Fruit fly (Drosophila melanogaster): ENCODE data around the gene ko.

Gene ko

dm6 chr3L:21047037-21047436, 83.9 kb downstream of the ko start (continued):
- peak; percentile 50 for TF ChIP-seq CG13775 (GFP tag; optimal IDR thresholded peaks at IDR 0.05)
- TF ChIP-seq gro (GFP tag; optimal IDR thresholded peaks at IDR 0.05), result no peak
- TF ChIP-seq CG8944 (GFP tag; optimal IDR thresholded peaks at IDR 0.05), result no peak
- no peak for TF ChIP-seq CG14441 (GFP tag; IDR thresholded peaks at IDR 0.05)
- no peak for TF ChIP-seq CG30431 (GFP tag; optimal IDR thresholded peaks at IDR 0.05)
- peak; percentile 14 for TF ChIP-seq CG17385 (GFP tag; optimal IDR thresholded peaks at IDR 0.05)
- TF ChIP-seq lilli (GFP tag; optimal IDR thresholded peaks at IDR 0.05), result peak; percentile 33
- TF ChIP-seq eyg (GFP tag; optimal IDR thresholded peaks at IDR 0.05), result no peak
- TF ChIP-seq CG4730 (GFP tag; IDR thresholded peaks at IDR 0.05), result no peak
- TF ChIP-seq Kr (GFP tag; optimal IDR thresholded peaks at IDR 0.05), result peak; percentile 19
- peak; percentile 59 for TF ChIP-seq Blimp-1 (GFP tag; optimal IDR thresholded peaks at IDR 0.05)
- TF ChIP-seq CG4404 (GFP tag; IDR thresholded peaks at IDR 0.05), result no peak
- peak; percentile 21; the same call in 1 of the 3 replicates for TF ChIP-seq B-H1 (GFP tag; IDR thresholded peaks at IDR 0.05)
- TF ChIP-seq CG4360 (GFP tag; IDR thresholded peaks at IDR 0.05), result peak; percentile 26; the same call in 1 of the 2 replicates
- no peak for TF ChIP-seq Hr78 (GFP tag; optimal IDR thresholded peaks at IDR 0.05)
- no peak for TF ChIP-seq zen2 (GFP tag; IDR thresholded peaks at IDR 0.05; ENCODE audit: partially characterized antibody)
- no peak for TF ChIP-seq vfl (GFP tag; optimal IDR thresholded peaks at IDR 0.05)
- TF ChIP-seq HHEX (GFP tag; optimal IDR thresholded peaks at IDR 0.05), result no peak
- no peak for TF ChIP-seq CG4854 (GFP tag; optimal IDR thresholded peaks at IDR 0.05)
- 0 out of 2 replicates have a peak, but pooled peaks have one; percentile 12 for TF ChIP-seq Atf6 (GFP tag; IDR thresholded peaks at IDR 0.05)
- no peak for TF ChIP-seq CG3838 (GFP tag; optimal IDR thresholded peaks at IDR 0.05)
- TF ChIP-seq Hand (GFP tag; optimal IDR thresholded peaks at IDR 0.05), result peak; percentile 6
- TF ChIP-seq tin (GFP tag; optimal IDR thresholded peaks at IDR 0.05), result peak; percentile 33
- TF ChIP-seq CG33557 (GFP tag; optimal IDR thresholded peaks at IDR 0.05), result peak; percentile 26
- TF ChIP-seq bsh (GFP tag; optimal IDR thresholded peaks at IDR 0.05), result peak in 1 of 2 experiments; percentile 73
- no peak for TF ChIP-seq Bgb (GFP tag; IDR thresholded peaks at IDR 0.05; ENCODE audit: partially characterized antibody)
- TF ChIP-seq gem (tag; optimal IDR thresholded peaks at IDR 0.05), result peak; percentile 78
- TF ChIP-seq PHDP (tag; optimal IDR thresholded peaks at IDR 0.05), result peak; percentile 53
- no peak for TF ChIP-seq Bdp1 (GFP tag; optimal IDR thresholded peaks at IDR 0.05)
- TF ChIP-seq nerfin-2 (GFP tag; IDR thresholded peaks at IDR 0.05; ENCODE audit: partially characterized antibody), result no peak
- TF ChIP-seq Trl (optimal IDR thresholded peaks at IDR 0.05), result peak in 1 of 2 experiments; percentile 53
- no peak for TF ChIP-seq Trl (GFP tag; optimal IDR thresholded peaks at IDR 0.05)
- TF ChIP-seq NC2α (GFP tag; optimal IDR thresholded peaks at IDR 0.05), result no peak
- no peak for TF ChIP-seq CG7372 (GFP tag; IDR thresholded peaks at IDR 0.05)
- TF ChIP-seq CG12155 (GFP tag; optimal IDR thresholded peaks at IDR 0.05), result no peak
- TF ChIP-seq Stat92E (GFP tag; optimal IDR thresholded peaks at IDR 0.05), result no peak
- TF ChIP-seq GATAe (GFP tag; conservative IDR thresholded peaks at IDR 0.05), result no peak
- no peak for TF ChIP-seq sna (GFP tag; IDR thresholded peaks at IDR 0.05; ENCODE audit: partially characterized antibody)
- no peak for TF ChIP-seq Abd-B (GFP tag; optimal IDR thresholded peaks at IDR 0.05)
- peak; percentile 30; the same call in 1 of the 2 replicates for TF ChIP-seq stc (GFP tag; IDR thresholded peaks at IDR 0.05)
- peak; percentile 20 for TF ChIP-seq Six4 (GFP tag; optimal IDR thresholded peaks at IDR 0.05)
- TF ChIP-seq cato (GFP tag; optimal IDR thresholded peaks at IDR 0.05; ENCODE audit: borderline replicate concordance), result no peak
- no peak for TF ChIP-seq dm (GFP tag; optimal IDR thresholded peaks at IDR 0.05)
- TF ChIP-seq repo (GFP tag; optimal IDR thresholded peaks at IDR 0.05), result no peak
- TF ChIP-seq Atf3 (GFP tag; optimal IDR thresholded peaks at IDR 0.05), result no peak
- TF ChIP-seq CoRest (tag; optimal IDR thresholded peaks at IDR 0.05), result peak; percentile 36
- peak; percentile 58 for TF ChIP-seq az2 (GFP tag; optimal IDR thresholded peaks at IDR 0.05)
- no peak for TF ChIP-seq CG16779 (GFP tag; IDR thresholded peaks at IDR 0.05)
- no peak for TF ChIP-seq Hsf (GFP tag; optimal IDR thresholded peaks at IDR 0.05)
- TF ChIP-seq ERR (GFP tag; optimal IDR thresholded peaks at IDR 0.05), result no peak
- TF ChIP-seq ttk (GFP tag; IDR thresholded peaks at IDR 0.05), result no peak
